Fruit fly (Drosophila melanogaster) whole organism, adult: ENCODE measurements around the gene Ac76E.

Experiments
- CG12768 ChIP-seq: fragments of 200-800 bp; sonication (Bioruptor generic); optimal IDR thresholded peaks from 2 replicates; lab custom pipeline; 2017; ENCODE audit warnings: missing biosample characterization, missing genetic modification characterization, mild to moderate bottlenecking, moderate library complexity, missing genetic modification reagents
- CG1620 ChIP-seq: fragments of 200-800 bp; sonication (Bioruptor generic); optimal IDR thresholded peaks from 2 replicates; lab custom pipeline; 2016; ENCODE audit warnings: missing biosample characterization, missing genetic modification characterization
- CG5204 ChIP-seq: fragments of 200-800 bp; sonication (Bioruptor generic); optimal IDR thresholded peaks from 2 replicates; lab custom pipeline; 2016; ENCODE audit warnings: missing biosample characterization, missing genetic modification characterization
- CG7045 ChIP-seq: fragments of 200-800 bp; sonication (Bioruptor generic); optimal IDR thresholded peaks from 2 replicates; lab custom pipeline; 2017; ENCODE audit warnings: missing biosample characterization, mild to moderate bottlenecking, missing genetic modification characterization
- cnc ChIP-seq, 2 experiments: fragments of >200 bp; optimal IDR thresholded peaks; 2 replicates each; lab custom pipeline; 2017
- pad ChIP-seq: fragments of 200-800 bp; sonication (Bioruptor generic); optimal IDR thresholded peaks from 3 replicates; lab custom pipeline; 2017; ENCODE audit warnings: missing biosample characterization, missing genetic modification characterization, mild to moderate bottlenecking, moderate library complexity, missing genetic modification reagents
- tj ChIP-seq: fragments of 200-800 bp; sonication (Bioruptor generic); optimal IDR thresholded peaks from 3 replicates; lab custom pipeline; 2017; ENCODE audit warnings: missing biosample characterization, mild to moderate bottlenecking, missing genetic modification characterization, moderate library complexity
- toe ChIP-seq: fragments of 200-800 bp; sonication (Bioruptor generic); optimal IDR thresholded peaks from 2 replicates; lab custom pipeline; 2016; ENCODE audit warnings: missing biosample characterization, missing genetic modification characterization

dm6 chr3L:19932917-19933316 lies 6.2 kb upstream of the Ac76E start:
- TF ChIP-seq CG7045 (GFP tag; lab: Kevin White, UChicago) (peak; percentile 66), CG1620 (peak; percentile 19), toe (GFP tag; lab: Kevin White, UChicago) (no peak), cnc (optimal IDR thresholded peaks at IDR 0.05; lab: Kevin White, UChicago) (no peak), CG12768 (peak; percentile 74), tj (peak; percentile 15), pad (GFP tag; lab: Kevin White, UChicago) (peak; percentile 21), CG5204 (no peak)
